In the genomic region with DNA sequence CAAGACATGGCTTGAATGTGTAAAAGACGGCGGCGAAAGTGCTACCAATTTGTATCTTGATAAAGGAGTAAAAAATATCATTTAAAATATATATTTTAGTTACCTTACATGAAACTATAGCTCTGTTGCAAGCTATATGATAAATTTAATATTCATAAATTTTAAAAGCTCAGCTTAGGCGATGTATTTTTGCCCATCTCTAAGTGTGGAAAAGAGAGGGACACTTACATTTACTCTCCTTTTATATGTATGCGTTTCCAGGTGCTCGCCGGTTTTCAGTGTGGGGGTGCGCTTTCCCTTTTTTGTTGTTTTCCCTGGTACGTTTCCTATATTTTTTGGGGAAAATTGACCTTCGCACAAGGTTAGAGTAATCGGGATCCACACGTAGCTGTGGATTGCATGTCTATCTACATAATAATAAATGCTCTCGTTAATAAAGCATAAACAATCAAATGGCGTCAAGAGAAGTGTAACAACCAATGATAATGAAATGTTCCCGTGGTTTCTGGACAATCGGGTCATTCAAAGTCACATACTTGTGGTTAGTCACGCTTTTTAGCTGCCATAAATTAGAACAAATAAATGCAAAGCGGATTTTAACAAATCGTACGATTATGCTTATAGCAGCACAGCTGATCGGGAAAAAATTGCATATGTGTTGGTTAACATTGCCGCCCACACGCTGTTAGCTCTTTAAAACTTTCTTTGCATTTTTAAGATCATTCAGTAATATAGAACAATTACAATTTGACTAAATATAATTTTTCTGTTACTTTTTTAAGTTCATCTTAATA, we compare ENCODE assay signal across 1 fruit fly cellular context.
A peak's percentile ranks its signal among the peaks of the same experiment; 100 is the strongest.
TF ChIP-seq lines count a peak whose summit lies in the region.

No protein-coding gene starts in this region.

TF ChIP-seq in whole organism, embryonic, 481 proteins besides CTCF, POLR2A, EP300 and RAD21 (continued from another document and continues in another):
- TF ChIP-seq CG8478 (optimal IDR thresholded peaks at IDR 0.05; lab: Kevin White, UChicago) (no peak), nau (GFP tag; optimal IDR thresholded peaks at IDR 0.05; lab: Kevin White, UChicago) (peak; percentile 95), CG17328 (GFP tag; IDR thresholded peaks at IDR 0.05; lab: Robert Waterston, UW) (peak; percentile 93), B-H1 (GFP tag; IDR thresholded peaks at IDR 0.05; lab: Robert Waterston, UW) (peak; percentile 90), ac (GFP tag; optimal IDR thresholded peaks at IDR 0.05; lab: Kevin White, UChicago) (peak; percentile 83), CG12659 (GFP tag; optimal IDR thresholded peaks at IDR 0.05; lab: Kevin White, UChicago) (peak; percentile 99), grn (GFP tag; optimal IDR thresholded peaks at IDR 0.05; lab: Kevin White, UChicago) (peak; percentile 61), CG17612 (GFP tag; IDR thresholded peaks at IDR 0.05; lab: Robert Waterston, UW) (peak; percentile 90), CG17186 (GFP tag; optimal IDR thresholded peaks at IDR 0.05; lab: Kevin White, UChicago) (peak; percentile 71), CG8924 (tag; optimal IDR thresholded peaks at IDR 0.05; lab: Kevin White, UChicago) (peak; percentile 99), Mad (GFP tag; optimal IDR thresholded peaks at IDR 0.05; lab: Kevin White, UChicago) (peak; percentile 94), CG31365 (tag; optimal IDR thresholded peaks at IDR 0.05; lab: Kevin White, UChicago) (peak; percentile 84), CG4617 (GFP tag; optimal IDR thresholded peaks at IDR 0.05; lab: Kevin White, UChicago; ENCODE audit: borderline replicate concordance) (peak; percentile 89), Bgb (GFP tag; IDR thresholded peaks at IDR 0.05; lab: Robert Waterston, UW; ENCODE audit: partially characterized antibody) (peak; percentile 79), Ptx1 (GFP tag; IDR thresholded peaks at IDR 0.05; lab: Robert Waterston, UW) (peak; percentile 98), CkIIα-i1 (GFP tag; IDR thresholded peaks at IDR 0.05; lab: Robert Waterston, UW) (no peak), CG2875 (GFP tag; optimal IDR thresholded peaks at IDR 0.05; lab: Kevin White, UChicago) (peak; percentile 96), sim (GFP tag; IDR thresholded peaks at IDR 0.05; lab: Robert Waterston, UW) (peak; percentile 88; the same call in 1 of the 2 replicates), mirr (GFP tag; optimal IDR thresholded peaks at IDR 0.05; lab: Kevin White, UChicago) (peak; percentile 83), inv (GFP tag; IDR thresholded peaks at IDR 0.05; lab: Robert Waterston, UW; ENCODE audit: partially characterized antibody) (peak; percentile 85), ken (GFP tag; IDR thresholded peaks at IDR 0.05; lab: Robert Waterston, UW) (peak; percentile 92; the same call in 2 of the 3 replicates), ftz-f1 (GFP tag; optimal IDR thresholded peaks at IDR 0.05; lab: Kevin White, UChicago) (peak; percentile 89), CG32767 (GFP tag; IDR thresholded peaks at IDR 0.05; lab: Robert Waterston, UW) (peak; percentile 98), jumu (GFP tag; optimal IDR thresholded peaks at IDR 0.05; lab: Kevin White, UChicago) (peak; percentile 86), Sox102F (GFP tag; optimal IDR thresholded peaks at IDR 0.05; lab: Kevin White, UChicago) (peak; percentile 97), CG13894 (tag; optimal IDR thresholded peaks at IDR 0.05; lab: Kevin White, UChicago) (peak; percentile 98), CG34224 (GFP tag; IDR thresholded peaks at IDR 0.05; lab: Robert Waterston, UW; ENCODE audit: partially characterized antibody) (peak; percentile 97), CG6683 (GFP tag; optimal IDR thresholded peaks at IDR 0.05; lab: Kevin White, UChicago) (peak; percentile 93), CG7963 (GFP tag; IDR thresholded peaks at IDR 0.05; lab: Robert Waterston, UW; ENCODE audit: partially characterized antibody) (peak; percentile 58; the same call in 1 of the 3 replicates), sens-2 (GFP tag; IDR thresholded peaks at IDR 0.05; lab: Robert Waterston, UW) (peak; percentile 89), Xrp1 (GFP tag; IDR thresholded peaks at IDR 0.05; lab: Robert Waterston, UW) (peak; percentile 97), Dref (GFP tag; IDR thresholded peaks at IDR 0.05; lab: Robert Waterston, UW) (no peak; the same call in 1 of the 2 replicates), Deaf1 (tag; optimal IDR thresholded peaks at IDR 0.05; lab: Kevin White, UChicago) (peak; percentile 88), lab (GFP tag; optimal IDR thresholded peaks at IDR 0.05; lab: Kevin White, UChicago) (peak; percentile 55), CG6254 (GFP tag; optimal IDR thresholded peaks at IDR 0.05; lab: Kevin White, UChicago) (peak; percentile 87), Awh (GFP tag; IDR thresholded peaks at IDR 0.05; lab: Robert Waterston, UW) (peak; percentile 92), CG18262 (tag; optimal IDR thresholded peaks at IDR 0.05; lab: Kevin White, UChicago) (peak; percentile 94), Rfx (GFP tag; IDR thresholded peaks at IDR 0.05; lab: Robert Waterston, UW) (peak; percentile 98), CG11085 (GFP tag; IDR thresholded peaks at IDR 0.05; lab: Robert Waterston, UW) (peak; percentile 94), CG4730 (GFP tag; IDR thresholded peaks at IDR 0.05; lab: Robert Waterston, UW) (peak; percentile 91), CHES-1-like (GFP tag; optimal IDR thresholded peaks at IDR 0.05; lab: Kevin White, UChicago) (peak; percentile 85), ab (GFP tag; optimal IDR thresholded peaks at IDR 0.05; lab: Kevin White, UChicago) (peak; percentile 17), tio (GFP tag; optimal IDR thresholded peaks at IDR 0.05; lab: Kevin White, UChicago) (peak; percentile 90), CG10654 (GFP tag; optimal IDR thresholded peaks at IDR 0.05; lab: Kevin White, UChicago) (peak; percentile 93), ato (GFP tag; IDR thresholded peaks at IDR 0.05; lab: Robert Waterston, UW; ENCODE audit: partially characterized antibody) (peak; percentile 56; the same call in 1 of the 2 replicates), pb (GFP tag; optimal IDR thresholded peaks at IDR 0.05; lab: Kevin White, UChicago) (peak; percentile 60), CG1024 (GFP tag; IDR thresholded peaks at IDR 0.05; lab: Robert Waterston, UW) (peak; percentile 72), Sox100B (GFP tag; optimal IDR thresholded peaks at IDR 0.05; lab: Kevin White, UChicago) (peak; percentile 99), lola (GFP tag; optimal IDR thresholded peaks at IDR 0.05; lab: Kevin White, UChicago) (peak in 1 of 3 experiments; percentile 98), peb (GFP tag; IDR thresholded peaks at IDR 0.05; lab: Robert Waterston, UW) (peak; percentile 91), danr (GFP tag; IDR thresholded peaks at IDR 0.05; lab: Robert Waterston, UW) (peak; percentile 94), CG3995 (GFP tag; optimal IDR thresholded peaks at IDR 0.05; lab: Kevin White, UChicago) (peak; percentile 36), abd-A (tag; optimal IDR thresholded peaks at IDR 0.05; lab: Kevin White, UChicago) (peak; percentile 94), Hey (tag; optimal IDR thresholded peaks at IDR 0.05; lab: Kevin White, UChicago) (peak; percentile 88), CG4820 (GFP tag; optimal IDR thresholded peaks at IDR 0.05; lab: Kevin White, UChicago) (peak; percentile 94), HmgD (GFP tag; optimal IDR thresholded peaks at IDR 0.05; lab: Kevin White, UChicago) (no peak), toy (GFP tag; IDR thresholded peaks at IDR 0.05; lab: Robert Waterston, UW) (peak; percentile 93), CG8388 (GFP tag; optimal IDR thresholded peaks at IDR 0.05; lab: Kevin White, UChicago) (peak; percentile 97), tna (GFP tag; IDR thresholded peaks at IDR 0.05; lab: Robert Waterston, UW; ENCODE audit: partially characterized antibody) (peak; percentile 80), disco-r (GFP tag; optimal IDR thresholded peaks at IDR 0.05; lab: Kevin White, UChicago) (peak; percentile 36), CG3838 (GFP tag; optimal IDR thresholded peaks at IDR 0.05; lab: Kevin White, UChicago) (peak; percentile 82), CG12219 (GFP tag; optimal IDR thresholded peaks at IDR 0.05; lab: Kevin White, UChicago) (peak; percentile 95), CG4424 (GFP tag; optimal IDR thresholded peaks at IDR 0.05; lab: Kevin White, UChicago) (peak; percentile 92), CG13775 (GFP tag; optimal IDR thresholded peaks at IDR 0.05; lab: Kevin White, UChicago) (peak; percentile 98), pita (GFP tag; optimal IDR thresholded peaks at IDR 0.05; lab: Kevin White, UChicago) (no peak), CG2199 (GFP tag; IDR thresholded peaks at IDR 0.05; lab: Robert Waterston, UW) (peak; percentile 69; the same call in 2 of the 3 replicates), fd102C (GFP tag; optimal IDR thresholded peaks at IDR 0.05; lab: Kevin White, UChicago) (peak; percentile 67), CG18476 (GFP tag; optimal IDR thresholded peaks at IDR 0.05; lab: Kevin White, UChicago) (peak; percentile 94), sens (GFP tag; lab: Kevin White, UChicago) (peak; percentile 97), CG12769 (tag; optimal IDR thresholded peaks at IDR 0.05; lab: Kevin White, UChicago) (peak; percentile 82), CG6854 (GFP tag; optimal IDR thresholded peaks at IDR 0.05; lab: Kevin White, UChicago) (peak; percentile 97), Ada2b (GFP tag; IDR thresholded peaks at IDR 0.05; lab: Robert Waterston, UW) (peak; percentile 96), CG9215 (GFP tag; IDR thresholded peaks at IDR 0.05; lab: Robert Waterston, UW) (peak; percentile 97), CG18619 (GFP tag; optimal IDR thresholded peaks at IDR 0.05; lab: Kevin White, UChicago) (peak; percentile 99), Six4 (GFP tag; optimal IDR thresholded peaks at IDR 0.05; lab: Kevin White, UChicago) (peak; percentile 95), gcm2 (GFP tag; optimal IDR thresholded peaks at IDR 0.05; lab: Kevin White, UChicago) (peak; percentile 71), gt (GFP tag; IDR thresholded peaks at IDR 0.05; lab: Robert Waterston, UW) (peak; percentile 83; the same call in 1 of the 2 replicates), Sry-δ (GFP tag; optimal IDR thresholded peaks at IDR 0.05; lab: Kevin White, UChicago) (peak; percentile 79), E2f2 (GFP tag; IDR thresholded peaks at IDR 0.05; lab: Robert Waterston, UW) (peak; percentile 83), sisA (GFP tag; IDR thresholded peaks at IDR 0.05; lab: Robert Waterston, UW) (peak; percentile 95), CG5180 (GFP tag; optimal IDR thresholded peaks at IDR 0.05; lab: Kevin White, UChicago) (peak; percentile 86), dmrt99B (tag; optimal IDR thresholded peaks at IDR 0.05; lab: Kevin White, UChicago) (peak; percentile 97), fd3F (GFP tag; optimal IDR thresholded peaks at IDR 0.05; lab: Kevin White, UChicago) (peak; percentile 98), CG7271 (tag; optimal IDR thresholded peaks at IDR 0.05; lab: Kevin White, UChicago) (peak; percentile 67), CG8359 (GFP tag; optimal IDR thresholded peaks at IDR 0.05; lab: Kevin White, UChicago; ENCODE audit: borderline replicate concordance) (peak; percentile 65), ems (GFP tag; optimal IDR thresholded peaks at IDR 0.05; lab: Kevin White, UChicago) (peak; percentile 92), PHDP (tag; optimal IDR thresholded peaks at IDR 0.05; lab: Kevin White, UChicago) (peak; percentile 99), chinmo (GFP tag; IDR thresholded peaks at IDR 0.05; lab: Robert Waterston, UW; ENCODE audit: partially characterized antibody) (peak; percentile 93), dimm (GFP tag; IDR thresholded peaks at IDR 0.05; lab: Robert Waterston, UW) (peak; percentile 78), CG8944 (GFP tag; optimal IDR thresholded peaks at IDR 0.05; lab: Kevin White, UChicago) (peak; percentile 64), gem (tag; optimal IDR thresholded peaks at IDR 0.05; lab: Kevin White, UChicago) (peak; percentile 99), seq (GFP tag; IDR thresholded peaks at IDR 0.05; lab: Robert Waterston, UW) (peak; percentile 97), Hr78 (GFP tag; optimal IDR thresholded peaks at IDR 0.05; lab: Kevin White, UChicago) (peak in 1 of 2 experiments; percentile 94), Med (GFP tag; lab: Kevin White, UChicago) (peak; percentile 97), aop (GFP tag; IDR thresholded peaks at IDR 0.05; lab: Robert Waterston, UW) (peak; percentile 81), CG31441 (GFP tag; IDR thresholded peaks at IDR 0.05; lab: Robert Waterston, UW) (peak; percentile 84), Neu2 (GFP tag; optimal IDR thresholded peaks at IDR 0.05; lab: Kevin White, UChicago; ENCODE audit: borderline replicate concordance) (no peak), pnt (GFP tag; optimal IDR thresholded peaks at IDR 0.05; lab: Kevin White, UChicago) (peak; percentile 76), Oaz (GFP tag; IDR thresholded peaks at IDR 0.05; lab: Robert Waterston, UW) (peak; percentile 96), CG14710 (tag; optimal IDR thresholded peaks at IDR 0.05; lab: Kevin White, UChicago) (peak; percentile 93), CG7786 (GFP tag; optimal IDR thresholded peaks at IDR 0.05; lab: Kevin White, UChicago) (peak; percentile 82), row (GFP tag; IDR thresholded peaks at IDR 0.05; lab: Robert Waterston, UW) (peak; percentile 99), CG7745 (tag; optimal IDR thresholded peaks at IDR 0.05; lab: Kevin White, UChicago) (peak; percentile 67), dysf (GFP tag; IDR thresholded peaks at IDR 0.05; lab: Robert Waterston, UW) (peak; percentile 99), CG42726 (GFP tag; IDR thresholded peaks at IDR 0.05; lab: Robert Waterston, UW; ENCODE audit: partially characterized antibody) (no peak; the same call in 1 of the 2 replicates), CG17361 (GFP tag; IDR thresholded peaks at IDR 0.05; lab: Robert Waterston, UW) (peak; percentile 92), CG14014 (GFP tag; IDR thresholded peaks at IDR 0.05; lab: Robert Waterston, UW) (peak; percentile 97), Fer3 (tag; optimal IDR thresholded peaks at IDR 0.05; lab: Kevin White, UChicago) (peak; percentile 94), gsb-n (tag; optimal IDR thresholded peaks at IDR 0.05; lab: Kevin White, UChicago) (peak; percentile 97), HLHmδ (GFP tag; optimal IDR thresholded peaks at IDR 0.05; lab: Kevin White, UChicago) (no peak), hkb (optimal IDR thresholded peaks at IDR 0.05; lab: Kevin White, UChicago) (no peak), hkb (GFP tag; IDR thresholded peaks at IDR 0.05; lab: Robert Waterston, UW) (peak; percentile 98), sd (tag; optimal IDR thresholded peaks at IDR 0.05; lab: Kevin White, UChicago) (peak; percentile 96), Hr3 (GFP tag; optimal IDR thresholded peaks at IDR 0.05; lab: Kevin White, UChicago) (peak; percentile 97), Ets65A (GFP tag; lab: Kevin White, UChicago) (peak; percentile 98), p53 (GFP tag; optimal IDR thresholded peaks at IDR 0.05; lab: Kevin White, UChicago) (peak; percentile 34), oc (tag; optimal IDR thresholded peaks at IDR 0.05; lab: Kevin White, UChicago) (peak; percentile 97), CG4282 (GFP tag; optimal IDR thresholded peaks at IDR 0.05; lab: Kevin White, UChicago) (peak; percentile 25), CoRest (tag; optimal IDR thresholded peaks at IDR 0.05; lab: Kevin White, UChicago) (peak; percentile 99)
